Fruit fly (Drosophila melanogaster) whole organism, larva: ENCODE results near the gene CG43799.

ENCODE experiments used
- noc ChIP-seq: fragments of 200-800 bp; sonication (Bioruptor generic); optimal IDR thresholded peaks from 3 replicates; lab custom pipeline; 2019; ENCODE audit warnings: missing biosample characterization, mild to moderate bottlenecking, missing genetic modification characterization, moderate library complexity

The CG43799 gene

dm6 chr2L:7227434-7227833 lies at the start of gene CG43799:
Gene CG43799 (plus strand): TSS chr2L:7227734.
- no peak for TF ChIP-seq noc (tag; lab: Kevin White, UChicago)

DNA sequence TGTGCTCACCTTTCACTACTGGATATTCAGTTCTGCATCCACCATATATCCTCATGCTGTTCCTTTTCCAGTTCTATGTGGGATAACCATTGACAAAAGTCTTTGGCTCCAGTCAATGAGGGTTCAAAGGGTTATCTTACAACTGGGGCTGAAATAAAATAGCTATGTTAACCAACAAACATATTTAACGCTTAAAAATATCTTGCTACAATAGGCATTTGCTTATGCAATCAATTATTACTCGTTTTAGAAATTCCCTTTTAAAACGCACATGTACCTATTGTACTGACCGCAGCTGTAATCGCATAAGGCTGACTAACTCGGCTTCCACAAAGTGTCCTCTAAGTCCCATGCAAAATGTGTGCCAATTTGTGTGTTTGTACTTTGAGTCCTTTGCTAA lies 48.3 kb upstream of the CG43799 start:
- no peak for TF ChIP-seq noc (tag; lab: Kevin White, UChicago)

dm6 chr2L:7181978-7182392 lies 45.5 kb upstream of the CG43799 start, which contains the start of gene MICU1:
Gene MICU1 (plus strand): TSS chr2L:7182234.
- TF ChIP-seq noc (tag; lab: Kevin White, UChicago) = no peak

- TF ChIP-seq noc (tag; lab: Kevin White, UChicago) = no peak
Observed at dm6 chr2L:7187920-7188529, 39.5 kb upstream of the CG43799 start.

DNA sequence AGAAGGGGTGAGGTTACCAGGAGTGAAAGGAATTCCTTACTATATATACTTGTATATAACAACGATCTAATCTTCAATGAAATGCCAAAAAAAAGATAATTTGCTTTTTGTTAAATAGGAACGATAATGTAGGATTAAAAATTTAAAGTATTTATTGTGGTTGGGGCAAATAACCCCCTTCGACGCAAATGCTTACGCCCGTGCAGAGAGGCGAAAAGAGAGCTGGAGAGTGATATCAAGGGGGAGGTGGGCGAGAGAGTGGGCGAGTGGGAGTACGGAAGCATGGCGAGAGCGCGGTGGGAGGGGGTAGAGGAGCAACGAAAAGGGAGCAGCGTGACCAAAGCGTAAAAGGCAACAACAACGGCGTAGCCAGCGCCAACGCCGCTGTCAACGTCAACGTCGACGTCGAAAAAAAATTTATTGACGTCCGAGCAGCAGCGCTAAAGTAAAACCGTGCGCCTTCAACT lies 39.0 kb upstream of the CG43799 start:
- peak; percentile 94 for TF ChIP-seq noc (tag; lab: Kevin White, UChicago)

DNA sequence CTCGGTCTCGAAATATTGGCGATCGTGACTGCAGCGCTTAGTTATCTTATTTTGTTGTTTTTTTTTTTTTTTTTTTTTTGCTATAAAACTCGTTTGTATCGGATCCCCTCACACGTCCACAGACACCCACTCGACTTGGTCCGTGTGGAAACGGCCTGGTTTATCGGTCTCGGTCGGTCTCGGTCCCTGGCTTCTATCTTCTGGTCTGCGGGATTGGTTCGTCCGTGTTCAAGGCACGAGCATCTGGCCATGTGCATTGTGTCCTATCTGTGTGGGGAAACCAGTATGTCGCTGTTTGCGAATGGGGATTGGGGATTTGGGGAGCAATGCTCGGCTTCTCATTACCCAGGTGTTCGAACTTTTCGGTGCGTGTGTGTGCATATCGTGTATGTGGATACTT lies 37.9 kb upstream of the CG43799 start, which contains the start of gene CG4496:
Gene CG4496, minus strand, starts transcription at position 337 of the 400 bp plus-strand sequence.
- TF ChIP-seq noc (tag; lab: Kevin White, UChicago) = no peak

dm6 chr2L:7194351-7195037 lies 33.0 kb upstream of the CG43799 start, which contains the start of gene CG4497:
Gene CG4497 (minus strand): TSS chr2L:7194588.
- peak; percentile 72 for TF ChIP-seq noc (tag; lab: Kevin White, UChicago)

dm6 chr2L:7198618-7199017 lies 28.9 kb upstream of the CG43799 start:
- TF ChIP-seq noc (tag; lab: Kevin White, UChicago) = no peak

DNA sequence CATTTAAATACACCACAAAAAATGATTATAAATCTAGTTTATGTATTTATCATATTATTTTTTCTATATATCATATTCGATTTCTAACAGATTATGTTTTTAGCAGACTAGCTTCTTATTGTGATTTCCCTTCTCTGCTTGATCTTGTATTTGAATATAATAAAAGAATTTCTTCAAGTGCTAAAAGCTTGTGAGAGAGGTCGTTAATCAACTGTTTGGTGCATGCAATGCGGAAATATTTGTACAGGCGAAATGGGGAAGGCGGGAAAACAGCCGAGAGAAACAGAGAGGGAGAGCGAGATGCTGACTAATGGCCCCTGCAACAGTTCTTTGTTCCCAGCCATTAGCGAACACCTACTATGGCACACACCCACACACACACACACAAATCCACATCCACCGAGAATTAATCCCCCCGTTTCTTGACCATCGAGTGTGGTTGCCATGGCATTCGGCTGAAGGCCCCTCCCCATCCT lies 27.9 kb upstream of the CG43799 start:
- no peak for TF ChIP-seq noc (tag; lab: Kevin White, UChicago)

- TF ChIP-seq noc (tag; lab: Kevin White, UChicago) = no peak
Observed at dm6 chr2L:7200168-7200567, 27.4 kb upstream of the CG43799 start.

- no peak for TF ChIP-seq noc (tag; lab: Kevin White, UChicago)
Observed at dm6 chr2L:7203411-7204171, 23.9 kb upstream of the CG43799 start.

DNA sequence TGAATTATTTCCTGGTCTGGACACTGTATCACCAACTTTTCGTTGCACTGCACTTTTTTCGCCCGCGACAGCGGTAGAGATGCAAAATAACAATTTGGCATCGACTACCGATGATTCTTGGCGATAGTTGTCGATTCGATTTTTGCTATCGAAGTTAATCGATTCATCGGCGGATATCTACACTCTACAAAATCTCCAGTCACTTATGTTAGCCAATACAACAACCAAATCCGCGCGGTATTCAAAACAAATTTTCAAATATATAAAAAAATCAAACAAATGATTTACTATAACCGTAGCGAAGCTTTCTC lies 23.4 kb upstream of the CG43799 start, which contains the start of gene CG4502:
Gene CG4502, minus strand, starts transcription at position 93 of the 311 bp plus-strand sequence.
- no peak for TF ChIP-seq noc (tag; lab: Kevin White, UChicago)

DNA sequence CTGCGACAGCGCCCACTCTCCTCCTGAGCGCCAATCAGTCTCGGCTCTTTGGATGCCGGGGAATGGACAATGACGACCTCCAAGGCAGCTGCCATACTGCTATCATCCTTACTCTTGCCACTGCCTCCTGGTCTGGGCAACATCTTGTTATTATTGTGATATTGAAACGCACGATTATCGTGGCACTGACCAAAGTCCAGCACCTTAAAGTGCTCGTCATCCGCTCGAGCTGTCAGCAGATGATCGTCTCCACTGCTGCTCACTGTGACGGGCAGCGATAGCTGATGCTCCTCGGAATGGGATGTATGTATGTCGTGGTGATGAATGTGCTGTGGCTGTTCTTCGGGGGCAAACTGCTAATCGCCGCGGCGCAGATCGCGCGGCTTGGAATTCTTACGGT lies 19.9 kb upstream of the CG43799 start:
- TF ChIP-seq noc (tag; lab: Kevin White, UChicago) = no peak

DNA sequence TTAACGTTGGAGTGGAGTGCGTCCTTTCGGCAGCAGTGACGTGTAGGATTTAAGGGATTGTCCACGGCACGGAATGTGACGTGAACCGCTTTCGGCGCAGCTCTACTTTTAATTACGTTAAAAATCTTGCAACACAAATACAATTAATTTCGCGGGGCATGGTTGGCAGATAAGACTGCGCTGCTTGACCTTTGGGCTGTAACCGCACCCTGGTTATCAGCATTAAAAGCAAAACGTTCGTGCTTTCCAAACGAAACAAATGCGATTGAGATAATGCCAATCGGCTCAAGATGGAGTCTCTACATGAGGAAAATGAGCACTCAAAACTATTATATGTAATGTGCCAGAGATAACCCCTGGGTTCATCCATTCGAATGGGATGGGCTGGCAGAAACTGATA lies 14.0 kb upstream of the CG43799 start:
- no peak for TF ChIP-seq noc (tag; lab: Kevin White, UChicago)

dm6 chr2L:7214885-7215284 lies 12.6 kb upstream of the CG43799 start:
- no peak for TF ChIP-seq noc (tag; lab: Kevin White, UChicago)

DNA sequence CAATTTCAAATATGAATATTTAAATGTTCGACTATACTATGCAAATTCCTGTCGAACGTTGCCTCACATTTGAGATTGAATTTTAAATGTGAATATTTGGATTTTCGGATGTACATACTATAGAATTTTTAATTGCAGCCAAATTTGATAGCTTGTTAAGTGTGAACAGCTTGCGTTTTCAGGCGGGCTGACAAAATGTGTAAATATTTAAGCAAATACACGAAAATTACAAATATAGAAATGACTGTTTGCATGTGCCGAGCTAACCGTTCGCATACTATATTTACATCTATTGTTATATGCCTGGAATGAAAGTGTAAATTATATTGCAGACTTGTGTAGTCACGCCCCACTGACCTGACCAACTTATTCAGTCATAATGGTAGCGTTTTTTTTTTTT lies 11.9 kb upstream of the CG43799 start:
- TF ChIP-seq noc (tag; lab: Kevin White, UChicago) = no peak
